Worm (Caenorhabditis elegans) whole organism, L1 larva: ENCODE data around the gene wht-6.

Experiments
- C04F5.9 ChIP-seq: sonication (generic microtip); optimal IDR thresholded peaks from 2 replicates; lab custom pipeline; 2016; ENCODE audit warnings: missing genetic modification characterization, missing compliant biosample characterization
- C16A3.4 ChIP-seq: fragments of 150-350 bp; optimal IDR thresholded peaks from 2 replicates; lab custom pipeline; 2014; ENCODE audit warnings: missing biosample characterization, missing genetic modification characterization
- C34B4.2 ChIP-seq: sonication (generic microtip); optimal IDR thresholded peaks from 2 replicates; lab custom pipeline; 2017; ENCODE audit warnings: mild to moderate bottlenecking, missing genetic modification characterization, missing compliant biosample characterization
- Y116A8C.19 ChIP-seq: sonication (generic microtip); optimal IDR thresholded peaks from 2 replicates; lab custom pipeline; 2016; ENCODE audit warnings: missing compliant biosample characterization, missing genetic modification characterization, borderline replicate concordance
- aha-1 ChIP-seq: fragments of 150-350 bp; optimal IDR thresholded peaks from 2 replicates; lab custom pipeline; 2014; ENCODE audit warnings: missing biosample characterization, missing genetic modification characterization
- alr-1 ChIP-seq: fragments of 200-800 bp; sonication (Bioruptor generic); optimal IDR thresholded peaks from 2 replicates; lab custom pipeline; 2018; ENCODE audit warnings: borderline replicate concordance, mild to moderate bottlenecking, missing genetic modification characterization, missing compliant biosample characterization
- aly-2 ChIP-seq: fragments of 150-350 bp; optimal IDR thresholded peaks from 2 replicates; lab custom pipeline; 2014; ENCODE audit warnings: missing biosample characterization, missing genetic modification characterization
- ama-1 ChIP-seq: fragments of 150-350 bp; optimal IDR thresholded peaks from 2 replicates; lab custom pipeline; 2014
- ceh-63 ChIP-seq: fragments of 200-800 bp; sonication (Bioruptor generic); optimal IDR thresholded peaks from 2 replicates; lab custom pipeline; 2018; ENCODE audit warnings: mild to moderate bottlenecking, missing genetic modification characterization, missing compliant biosample characterization
- ceh-88 ChIP-seq: fragments of 200-800 bp; sonication (Bioruptor generic); IDR thresholded peaks from 2 replicates; pipeline ENCODE4 v1.3.6; 2022; ENCODE audit warnings: missing genetic modification characterization, missing compliant biosample characterization
- ceh-90 ChIP-seq: sonication (generic microtip); optimal IDR thresholded peaks from 2 replicates; lab custom pipeline; 2016; ENCODE audit warnings: missing genetic modification characterization, missing compliant biosample characterization
- ces-1 ChIP-seq: fragments of 150-350 bp; optimal IDR thresholded peaks from 2 replicates; lab custom pipeline; 2014; ENCODE audit warnings: missing biosample characterization, missing genetic modification reagents, missing genetic modification characterization
- dpl-1 ChIP-seq, 3 experiments: fragments of 150-350 bp in 2 of 3; sonication (generic microtip) in 1 of 3; optimal IDR thresholded peaks; 2 replicates each; lab custom pipeline; 2014 to 2017; ENCODE audit warnings: missing biosample characterization in 3 of 3, missing genetic modification characterization in 3 of 3, missing genetic modification reagents in 3 of 3
- dsc-1 ChIP-seq: sonication (generic microtip); optimal IDR thresholded peaks from 2 replicates; lab custom pipeline; 2016; ENCODE audit warnings: mild to moderate bottlenecking, missing genetic modification characterization, missing compliant biosample characterization
- efl-1 ChIP-seq, 4 experiments: fragments of 150-350 bp; optimal IDR thresholded peaks in 3 of 4; peaks in 1 of 4; 1 replicate in 1 of 4; 2 replicates in 3 of 4; lab custom pipeline; 2014; ENCODE audit warnings: missing biosample characterization in 2 of 4, missing genetic modification characterization in 2 of 4, missing genetic modification reagents in 2 of 4
- elt-2 ChIP-seq: sonication (generic microtip); optimal IDR thresholded peaks from 2 replicates; lab custom pipeline; 2016; ENCODE audit warnings: missing genetic modification characterization, mild to moderate bottlenecking, inconsistent platforms, missing compliant biosample characterization, missing genetic modification reagents
- elt-3 ChIP-seq, 6 experiments: fragments of 150-350 bp in 1 of 6; sonication (generic microtip); optimal IDR thresholded peaks; 2 replicates each; lab custom pipeline; 2017 to 2018; ENCODE audit warnings: missing biosample characterization in 6 of 6, missing genetic modification characterization in 6 of 6, inconsistent platforms in 1 of 6
- fkh-8 ChIP-seq: sonication (generic microtip); optimal IDR thresholded peaks from 2 replicates; lab custom pipeline; 2016; ENCODE audit warnings: mild to moderate bottlenecking, missing genetic modification characterization, missing compliant biosample characterization
- fos-1 ChIP-seq: fragments of 150-350 bp; optimal IDR thresholded peaks from 2 replicates; lab custom pipeline; 2014; ENCODE audit warnings: missing biosample characterization, missing genetic modification characterization
- grh-1 ChIP-seq: fragments of 200-800 bp; sonication (Bioruptor generic); IDR thresholded peaks from 2 replicates; pipeline ENCODE4 v1.3.6; 2022; ENCODE audit warnings: missing genetic modification reagents, missing genetic modification characterization, missing compliant biosample characterization
- hlh-17 ChIP-seq: fragments of 200-800 bp; sonication (Bioruptor generic); optimal IDR thresholded peaks from 2 replicates; lab custom pipeline; 2018; ENCODE audit warnings: missing genetic modification characterization, mild to moderate bottlenecking, missing compliant biosample characterization, moderate library complexity, borderline replicate concordance
- hlh-4 ChIP-seq: sonication (generic microtip); optimal IDR thresholded peaks from 2 replicates; lab custom pipeline; 2016; ENCODE audit warnings: mild to moderate bottlenecking, missing genetic modification characterization, missing compliant biosample characterization
- hpl-2 ChIP-seq: fragments of 150-350 bp; optimal IDR thresholded peaks from 2 replicates; lab custom pipeline; 2014; ENCODE audit warnings: missing biosample characterization, missing genetic modification reagents, missing genetic modification characterization
- isw-1 ChIP-seq: fragments of 200-800 bp; sonication (Bioruptor generic); IDR thresholded peaks from 2 replicates; pipeline ENCODE4 v1.3.6; 2022; ENCODE audit warnings: missing genetic modification characterization, missing compliant biosample characterization
- lin-13 ChIP-seq: fragments of 150-350 bp; optimal IDR thresholded peaks from 2 replicates; lab custom pipeline; 2014; ENCODE audit warnings: missing biosample characterization, missing genetic modification reagents, missing genetic modification characterization
- lin-15B ChIP-seq: fragments of 150-350 bp; sonication (generic microtip); optimal IDR thresholded peaks from 3 replicates; lab custom pipeline; 2014; ENCODE audit warnings: missing biosample characterization, missing genetic modification characterization
- lin-39 ChIP-seq: fragments of 150-350 bp; optimal IDR thresholded peaks from 2 replicates; lab custom pipeline; 2014; ENCODE audit warnings: missing biosample characterization, missing genetic modification reagents, missing genetic modification characterization
- lir-3 ChIP-seq: sonication (generic microtip); optimal IDR thresholded peaks from 2 replicates; lab custom pipeline; 2016; ENCODE audit warnings: mild to moderate bottlenecking, missing genetic modification characterization, moderate library complexity, missing compliant biosample characterization; ENCODE audit not compliant: poor library complexity
- mdl-1 ChIP-seq, 2 experiments: fragments of 150-350 bp; optimal IDR thresholded peaks; 2 replicates each; lab custom pipeline; 2014 to 2017; ENCODE audit warnings: missing biosample characterization in 2 of 2, missing genetic modification characterization in 2 of 2, inconsistent platforms in 1 of 2
- mef-2 ChIP-seq: fragments of 150-350 bp; optimal IDR thresholded peaks from 2 replicates; lab custom pipeline; 2014; ENCODE audit warnings: missing biosample characterization, missing genetic modification characterization
- mep-1 ChIP-seq: fragments of 150-350 bp; optimal IDR thresholded peaks from 2 replicates; lab custom pipeline; 2014; ENCODE audit warnings: missing biosample characterization, missing genetic modification characterization
- nhr-19 ChIP-seq: fragments of 200-800 bp; sonication (Bioruptor generic); conservative IDR thresholded peaks from 2 replicates; pipeline ENCODE4 v1.3.6; 2022; ENCODE audit warnings: missing genetic modification characterization, missing compliant biosample characterization
- nhr-47 ChIP-seq: sonication (generic microtip); optimal IDR thresholded peaks from 2 replicates; lab custom pipeline; 2016; ENCODE audit warnings: mild to moderate bottlenecking, missing genetic modification characterization, moderate library complexity, missing compliant biosample characterization
- nhr-77 ChIP-seq: fragments of 150-350 bp; optimal IDR thresholded peaks from 2 replicates; lab custom pipeline; 2014; ENCODE audit warnings: missing biosample characterization, missing genetic modification characterization
- nhr-84 ChIP-seq: sonication (generic microtip); optimal IDR thresholded peaks from 2 replicates; lab custom pipeline; 2017; ENCODE audit warnings: missing biosample characterization, missing genetic modification characterization
- nhr-85 ChIP-seq: sonication (generic microtip); peaks from one replicate; lab custom pipeline; 2016; ENCODE audit warnings: missing genetic modification characterization, inconsistent platforms, missing compliant biosample characterization
- nhr-90 ChIP-seq: sonication (generic microtip); optimal IDR thresholded peaks from 2 replicates; lab custom pipeline; 2016; ENCODE audit warnings: mild to moderate bottlenecking, missing genetic modification characterization, missing compliant biosample characterization; ENCODE audit not compliant: poor library complexity
- pag-3 ChIP-seq: sonication (generic microtip); optimal IDR thresholded peaks from 2 replicates; lab custom pipeline; 2017; ENCODE audit warnings: missing genetic modification characterization, mild to moderate bottlenecking, missing compliant biosample characterization, antibody characterized with exemption, borderline replicate concordance; ENCODE audit not compliant: insufficient read depth
- pax-3 ChIP-seq: fragments of 200-800 bp; sonication (Bioruptor generic); optimal IDR thresholded peaks from 2 replicates; lab custom pipeline; 2018; ENCODE audit warnings: mild to moderate bottlenecking, missing genetic modification characterization, moderate library complexity, missing compliant biosample characterization
- pqm-1 ChIP-seq: sonication (generic microtip); optimal IDR thresholded peaks from 3 replicates; lab custom pipeline; 2017; ENCODE audit warnings: missing biosample characterization, missing genetic modification characterization
- skn-1 ChIP-seq: fragments of 150-350 bp; optimal IDR thresholded peaks from 2 replicates; lab custom pipeline; 2014; ENCODE audit warnings: missing biosample characterization, missing genetic modification characterization
- sox-4 ChIP-seq: sonication (generic microtip); optimal IDR thresholded peaks from 2 replicates; lab custom pipeline; 2016; ENCODE audit warnings: missing genetic modification characterization, missing compliant biosample characterization
- tbx-2 ChIP-seq: sonication (generic microtip); optimal IDR thresholded peaks from 2 replicates; lab custom pipeline; 2016; ENCODE audit warnings: missing genetic modification characterization, missing compliant biosample characterization
- tlp-1 ChIP-seq: fragments of 150-350 bp; optimal IDR thresholded peaks from 2 replicates; lab custom pipeline; 2014; ENCODE audit warnings: missing biosample characterization, missing genetic modification characterization
- unc-30 ChIP-seq: sonication (generic microtip); optimal IDR thresholded peaks from 2 replicates; lab custom pipeline; 2017; ENCODE audit warnings: missing biosample characterization, missing genetic modification characterization
- unc-86 ChIP-seq: sonication (generic microtip); optimal IDR thresholded peaks from 2 replicates; lab custom pipeline; 2016; ENCODE audit warnings: missing genetic modification characterization, missing compliant biosample characterization
- unc-98 ChIP-seq: fragments of 200-800 bp; sonication (Bioruptor generic); IDR thresholded peaks from 2 replicates; pipeline ENCODE4 v1.3.6; 2022; ENCODE audit warnings: missing genetic modification characterization, missing compliant biosample characterization
- vab-15 ChIP-seq: sonication (generic microtip); optimal IDR thresholded peaks from 2 replicates; lab custom pipeline; 2017; ENCODE audit warnings: missing genotype, mild to moderate bottlenecking, missing genetic modification characterization, missing compliant biosample characterization
- zag-1 ChIP-seq: fragments of 150-350 bp; optimal IDR thresholded peaks from 2 replicates; lab custom pipeline; 2014; ENCODE audit warnings: missing biosample characterization, missing genetic modification characterization
- zip-4 ChIP-seq: fragments of 200-800 bp; sonication (Bioruptor generic); optimal IDR thresholded peaks from 2 replicates; lab custom pipeline; 2018; ENCODE audit warnings: mild to moderate bottlenecking, missing genetic modification characterization, moderate library complexity, missing compliant biosample characterization
- ztf-11 ChIP-seq, 2 experiments: sonication (generic microtip); optimal IDR thresholded peaks; 2 replicates each; lab custom pipeline; 2016 to 2017; ENCODE audit warnings: missing genetic modification characterization in 2 of 2, missing biosample characterization in 1 of 2, missing compliant biosample characterization in 1 of 2
- ztf-4 ChIP-seq: fragments of 150-350 bp; optimal IDR thresholded peaks from 2 replicates; lab custom pipeline; 2014; ENCODE audit warnings: missing biosample characterization, missing genetic modification characterization

wht-6 gene

ce11 chrIII:6453665-6454064 is 17.9 kb upstream of the wht-6 start:
- TF ChIP-seq elt-3 (tag; optimal IDR thresholded peaks at IDR 0.05; lab: Kevin White, UChicago) = peak in 3 of 6 experiments; percentile 18 to 74 (median 60)
- TF ChIP-seq aly-2 (tag; lab: Kevin White, UChicago) = peak; percentile 43
- peak; percentile 29 for TF ChIP-seq dsc-1 (tag; lab: Kevin White, UChicago)
- TF ChIP-seq nhr-85 (tag; lab: Kevin White, UChicago) = peak; percentile 83
- TF ChIP-seq pax-3 (tag; lab: Kevin White, UChicago) = no peak
- no peak for TF ChIP-seq zip-4 (GFP tag; lab: Kevin White, UChicago)
- no peak for TF ChIP-seq vab-15
- TF ChIP-seq lin-39 (tag; lab: Kevin White, UChicago) = no peak
- no peak for TF ChIP-seq Y116A8C.19 (tag; lab: Kevin White, UChicago)
- no peak for TF ChIP-seq alr-1
- TF ChIP-seq ceh-63 = no peak
- TF ChIP-seq C34B4.2 (tag; lab: Kevin White, UChicago) = no peak
- no peak for TF ChIP-seq nhr-84 (tag; lab: Kevin White, UChicago)
- peak; percentile 82 for TF ChIP-seq skn-1
- TF ChIP-seq C16A3.4 = peak; percentile 92
- TF ChIP-seq ceh-90 (tag; lab: Kevin White, UChicago) = no peak
- TF ChIP-seq nhr-47 (tag; lab: Kevin White, UChicago) = peak; percentile 65
- peak; percentile 73 to 79 (median 76) for TF ChIP-seq dpl-1 (GFP tag; optimal IDR thresholded peaks at IDR 0.05; lab: Kevin White, UChicago)
- peak; percentile 49 for TF ChIP-seq mep-1 (tag; lab: Kevin White, UChicago)
- TF ChIP-seq fkh-8 (tag; lab: Kevin White, UChicago) = peak; percentile 75
- TF ChIP-seq mdl-1 (tag; optimal IDR thresholded peaks at IDR 0.05; lab: Kevin White, UChicago) = peak in 1 of 2 experiments; percentile 58
- no peak for TF ChIP-seq tlp-1 (tag; lab: Kevin White, UChicago)
- TF ChIP-seq ceh-88 (GFP tag; lab: Robert Waterston, UW) = peak; percentile 51; the same call in 1 of the 2 replicates
- TF ChIP-seq lin-13 (GFP tag; lab: Kevin White, UChicago) = peak; percentile 82
- TF ChIP-seq mef-2 (tag; lab: Kevin White, UChicago) = peak; percentile 7
- TF ChIP-seq C04F5.9 (tag; lab: Kevin White, UChicago) = no peak
- peak; percentile 12 for TF ChIP-seq lir-3 (tag; lab: Kevin White, UChicago)
- TF ChIP-seq aha-1 = no peak
- no peak for TF ChIP-seq ces-1 (GFP tag; lab: Kevin White, UChicago)
- no peak for TF ChIP-seq sox-4 (tag; lab: Kevin White, UChicago)
- TF ChIP-seq ztf-4 (tag; lab: Kevin White, UChicago) = peak; percentile 66
- TF ChIP-seq efl-1 (optimal IDR thresholded peaks at IDR 0.05; lab: Kevin White, UChicago) = peak; percentile 84 to 89
- TF ChIP-seq efl-1 (GFP tag; optimal IDR thresholded peaks at IDR 0.05 in 1 of 2; lab: Kevin White, UChicago) = peak; percentile 72 to 97
- peak; percentile 49 for TF ChIP-seq hpl-2
- TF ChIP-seq unc-98 (GFP tag; lab: Robert Waterston, UW) = no peak
- peak; percentile 52 for TF ChIP-seq unc-86 (tag; lab: Kevin White, UChicago)
- peak; percentile 85 for TF ChIP-seq nhr-77 (tag; lab: Kevin White, UChicago)
- peak; percentile 78 for TF ChIP-seq nhr-19
- no peak for TF ChIP-seq ama-1 (lab: Kevin White, UChicago)
- no peak for TF ChIP-seq pqm-1 (tag; lab: Kevin White, UChicago)
- no peak for TF ChIP-seq hlh-4 (tag; lab: Kevin White, UChicago)
- TF ChIP-seq ztf-11 (tag; optimal IDR thresholded peaks at IDR 0.05; lab: Kevin White, UChicago) = no peak
- no peak for TF ChIP-seq pag-3 (tag; lab: Kevin White, UChicago)
- peak; percentile 55 for TF ChIP-seq lin-15B
- peak; percentile 64 for TF ChIP-seq tbx-2
- peak; percentile 46 for TF ChIP-seq isw-1 (GFP tag; lab: Robert Waterston, UW)
- peak; percentile 30 for TF ChIP-seq nhr-90 (tag; lab: Kevin White, UChicago)
- TF ChIP-seq elt-2 (tag; lab: Kevin White, UChicago) = no peak
- TF ChIP-seq fos-1 (tag; lab: Kevin White, UChicago) = peak; percentile 70
- TF ChIP-seq hlh-17 (GFP tag; lab: Kevin White, UChicago) = no peak
- TF ChIP-seq zag-1 (tag; lab: Kevin White, UChicago) = peak; percentile 11
- TF ChIP-seq grh-1 (GFP tag; lab: Robert Waterston, UW) = no peak
- TF ChIP-seq unc-30 (tag; lab: Kevin White, UChicago) = no peak
